Worm (Caenorhabditis elegans) whole organism, L1 larva: ENCODE measurements around the gene F34H10.3.

Source experiments
- hlh-17 ChIP-seq: fragments of 200-800 bp; sonication (Bioruptor generic); optimal IDR thresholded peaks from 2 replicates; lab custom pipeline; 2018; ENCODE audit warnings: missing genetic modification characterization, mild to moderate bottlenecking, missing compliant biosample characterization, moderate library complexity, borderline replicate concordance
- lin-15B ChIP-seq: fragments of 150-350 bp; sonication (generic microtip); optimal IDR thresholded peaks from 3 replicates; lab custom pipeline; 2014; ENCODE audit warnings: missing biosample characterization, missing genetic modification characterization
- lir-3 ChIP-seq: sonication (generic microtip); optimal IDR thresholded peaks from 2 replicates; lab custom pipeline; 2016; ENCODE audit warnings: mild to moderate bottlenecking, missing genetic modification characterization, moderate library complexity, missing compliant biosample characterization; ENCODE audit not compliant: poor library complexity
- sox-4 ChIP-seq: sonication (generic microtip); optimal IDR thresholded peaks from 2 replicates; lab custom pipeline; 2016; ENCODE audit warnings: missing genetic modification characterization, missing compliant biosample characterization
- zag-1 ChIP-seq: fragments of 150-350 bp; optimal IDR thresholded peaks from 2 replicates; lab custom pipeline; 2014; ENCODE audit warnings: missing biosample characterization, missing genetic modification characterization

DNA sequence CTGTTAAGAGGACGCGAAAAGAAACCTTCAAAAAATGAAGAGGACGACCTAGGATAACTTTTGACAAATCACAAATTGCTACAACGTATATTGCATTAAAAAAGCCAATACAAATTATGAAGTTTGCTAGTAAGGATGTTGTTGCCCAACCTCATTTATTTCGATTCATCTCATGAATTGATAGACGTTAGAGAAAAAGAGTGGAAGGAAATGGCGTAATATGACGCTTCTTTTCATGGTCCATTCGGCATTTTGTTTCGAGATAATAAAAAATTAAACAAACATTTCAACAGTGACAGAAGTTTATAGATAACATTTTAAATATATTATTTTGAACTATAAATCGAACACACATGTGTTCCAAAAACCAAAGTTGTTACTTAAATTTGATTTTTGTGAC lies 6.1 kb upstream of the F34H10.3 start:
- TF ChIP-seq hlh-17: no peak
- TF ChIP-seq zag-1 (tag; lab: Kevin White, UChicago): no peak
- no peak for TF ChIP-seq lin-15B (tag; lab: Kevin White, UChicago)
- TF ChIP-seq sox-4: no peak
- TF ChIP-seq lir-3: no peak
